Fruit fly (Drosophila melanogaster): ENCODE measurements around the gene CG12541.

dm6 chrX:7091909-7092308, 26.1 kb upstream of the CG12541 start:
- TF ChIP-seq lz (GFP tag; optimal IDR thresholded peaks at IDR 0.05) (no peak), CG16779 (tag; optimal IDR thresholded peaks at IDR 0.05) (no peak), CG15336 (GFP tag; IDR thresholded peaks at IDR 0.05) (no peak), vri (GFP tag; optimal IDR thresholded peaks at IDR 0.05) (no peak)
